Worm (Caenorhabditis elegans) whole organism, L4 larva: Measurements from ENCODE around the gene C07A9.13.

Source experiments
- F26F4.8 ChIP-seq: fragments of 200-800 bp; sonication (Bioruptor generic); conservative IDR thresholded peaks from 2 replicates; pipeline ENCODE4 v1.3.6; 2022; ENCODE audit warnings: missing genetic modification characterization, missing compliant biosample characterization
- F44E2.7 ChIP-seq: fragments of 200-800 bp; sonication (Bioruptor generic); IDR thresholded peaks from 2 replicates; pipeline ENCODE4 v2.1.2; 2022; ENCODE audit warnings: missing genetic modification characterization, missing compliant biosample characterization
- F49E8.2 ChIP-seq: sonication (generic microtip); optimal IDR thresholded peaks from 2 replicates; lab custom pipeline; 2016; ENCODE audit warnings: missing compliant biosample characterization, mild to moderate bottlenecking, missing genetic modification characterization, borderline replicate concordance
- Y105C5A.15 ChIP-seq: fragments of 200-800 bp; sonication (Bioruptor generic); IDR thresholded peaks from 2 replicates; pipeline ENCODE4 v1.3.6; 2022; ENCODE audit warnings: missing genetic modification characterization, missing compliant biosample characterization
- Y48G9A.11 ChIP-seq: fragments of 200-800 bp; sonication (Bioruptor generic); IDR thresholded peaks from 2 replicates; pipeline ENCODE4 v1.3.6; 2022; ENCODE audit warnings: missing genetic modification reagents, missing genetic modification characterization, missing compliant biosample characterization
- Y75B8A.6 ChIP-seq: fragments of 200-800 bp; sonication (Bioruptor generic); IDR thresholded peaks from 2 replicates; pipeline ENCODE4 v1.3.6; 2022; ENCODE audit warnings: missing genetic modification reagents, missing genetic modification characterization, missing compliant biosample characterization
- aha-1 ChIP-seq: fragments of 150-350 bp; peaks from one replicate; lab custom pipeline; 2014; ENCODE audit warnings: missing biosample characterization, missing genetic modification characterization
- ceh-20 ChIP-seq: fragments of 200-800 bp; sonication (Bioruptor generic); IDR thresholded peaks from 2 replicates; pipeline ENCODE4 v1.3.6; 2022; ENCODE audit warnings: missing genetic modification reagents, missing genetic modification characterization, missing compliant biosample characterization
- ceh-44 ChIP-seq: fragments of 200-800 bp; sonication (Bioruptor generic); IDR thresholded peaks from 2 replicates; pipeline ENCODE4 v1.3.6; 2022; ENCODE audit warnings: missing genetic modification reagents, missing genetic modification characterization, missing compliant biosample characterization
- ces-1 ChIP-seq: fragments of 150-350 bp; sonication (generic microtip); optimal IDR thresholded peaks from 4 replicates; lab custom pipeline; 2014; ENCODE audit warnings: missing biosample characterization, missing genetic modification reagents, missing genetic modification characterization
- daf-12 ChIP-seq: fragments of 150-350 bp; optimal IDR thresholded peaks from 2 replicates; lab custom pipeline; 2014; ENCODE audit warnings: missing biosample characterization, missing genetic modification reagents, missing genetic modification characterization
- daf-16 ChIP-seq, 3 experiments: sonication (generic microtip); optimal IDR thresholded peaks; 2 replicates each; lab custom pipeline; 2016 to 2017; ENCODE audit warnings: missing genetic modification characterization in 3 of 3, missing genetic modification reagents in 3 of 3, mild to moderate bottlenecking in 2 of 3, missing compliant biosample characterization in 2 of 3, missing biosample characterization in 1 of 3, moderate library complexity in 1 of 3
- daf-8 ChIP-seq: fragments of 200-800 bp; sonication (Bioruptor generic); IDR thresholded peaks from 2 replicates; pipeline ENCODE4 v1.3.6; 2022; ENCODE audit warnings: missing genetic modification characterization, missing compliant biosample characterization
- dpl-1 ChIP-seq: fragments of 150-350 bp; optimal IDR thresholded peaks from 2 replicates; lab custom pipeline; 2014; ENCODE audit warnings: missing biosample characterization, missing genetic modification reagents, missing genetic modification characterization
- dve-1 ChIP-seq: sonication (generic microtip); optimal IDR thresholded peaks from 2 replicates; lab custom pipeline; 2017; ENCODE audit warnings: antibody characterized with exemption, mild to moderate bottlenecking, missing genetic modification characterization, missing compliant biosample characterization; ENCODE audit not compliant: insufficient read depth
- egl-27 ChIP-seq: sonication (generic microtip); optimal IDR thresholded peaks from 3 replicates; lab custom pipeline; 2017; ENCODE audit warnings: missing biosample characterization, missing genetic modification reagents, missing genetic modification characterization
- egl-43 ChIP-seq: fragments of 200-800 bp; sonication (Bioruptor generic); IDR thresholded peaks from 2 replicates; pipeline ENCODE4 v1.3.6; 2022; ENCODE audit warnings: missing genetic modification reagents, missing genetic modification characterization, missing compliant biosample characterization
- fos-1 ChIP-seq: fragments of 150-350 bp; optimal IDR thresholded peaks from 2 replicates; lab custom pipeline; 2014; ENCODE audit warnings: missing biosample characterization, missing genetic modification characterization
- hlh-11 ChIP-seq: fragments of 200-800 bp; sonication (Bioruptor generic); optimal IDR thresholded peaks from 2 replicates; lab custom pipeline; 2018; ENCODE audit warnings: mild to moderate bottlenecking, missing genetic modification characterization, missing compliant biosample characterization
- hlh-30 ChIP-seq: sonication (generic microtip); optimal IDR thresholded peaks from 2 replicates; lab custom pipeline; 2017; ENCODE audit warnings: antibody characterized with exemption, mild to moderate bottlenecking, missing genetic modification characterization, missing compliant biosample characterization; ENCODE audit not compliant: insufficient read depth
- lim-7 ChIP-seq: fragments of 200-800 bp; sonication (Bioruptor generic); IDR thresholded peaks from 2 replicates; pipeline ENCODE4 v1.3.6; 2022; ENCODE audit warnings: missing genetic modification characterization, missing compliant biosample characterization
- lin-1 ChIP-seq: fragments of 200-800 bp; sonication (Bioruptor generic); IDR thresholded peaks from 2 replicates; pipeline ENCODE4 v1.3.6; 2022; ENCODE audit warnings: missing genetic modification reagents, missing genetic modification characterization, missing compliant biosample characterization
- lin-13 ChIP-seq: fragments of 150-350 bp; optimal IDR thresholded peaks from 2 replicates; lab custom pipeline; 2014; ENCODE audit warnings: missing biosample characterization, missing genetic modification reagents, missing genetic modification characterization
- lin-15B ChIP-seq: fragments of 150-350 bp; sonication (generic microtip); optimal IDR thresholded peaks from 3 replicates; lab custom pipeline; 2014; ENCODE audit warnings: missing biosample characterization, missing genetic modification characterization
- lin-39 ChIP-seq: fragments of 150-350 bp; optimal IDR thresholded peaks from 2 replicates; lab custom pipeline; 2014; ENCODE audit warnings: missing biosample characterization, missing genetic modification reagents, missing genetic modification characterization
- lsy-2 ChIP-seq, 2 experiments: fragments of 150-350 bp in 1 of 2; sonication (generic microtip) in 1 of 2; optimal IDR thresholded peaks; 2 replicates each; lab custom pipeline; 2014 to 2017; ENCODE audit warnings: missing biosample characterization in 2 of 2, missing genetic modification characterization in 2 of 2
- madf-5 ChIP-seq, 2 experiments: fragments of 200-800 bp; sonication (Bioruptor generic); IDR thresholded peaks; 2 replicates each; pipeline ENCODE4 v1.3.6; 2022; ENCODE audit warnings: missing compliant biosample characterization in 2 of 2, missing genetic modification characterization in 2 of 2
- mdt-29 ChIP-seq: fragments of 200-800 bp; sonication (Bioruptor generic); IDR thresholded peaks from 2 replicates; pipeline ENCODE4 v1.3.6; 2022; ENCODE audit warnings: missing genetic modification reagents, missing genetic modification characterization, missing compliant biosample characterization
- mep-1 ChIP-seq: fragments of 150-350 bp; sonication (generic microtip); optimal IDR thresholded peaks from 3 replicates; lab custom pipeline; 2014; ENCODE audit warnings: missing biosample characterization, missing genetic modification characterization
- mes-2 ChIP-seq: sonication (generic microtip); optimal IDR thresholded peaks from 2 replicates; lab custom pipeline; 2016; ENCODE audit warnings: missing genotype, mild to moderate bottlenecking, missing genetic modification characterization, missing compliant biosample characterization; ENCODE audit not compliant: poor library complexity, severe bottlenecking
- mxl-2 ChIP-seq: fragments of 200-800 bp; sonication (Bioruptor generic); conservative IDR thresholded peaks from 2 replicates; pipeline ENCODE4 v1.3.6; 2022; ENCODE audit warnings: missing genetic modification reagents, missing genetic modification characterization, missing compliant biosample characterization
- mxl-3 ChIP-seq: fragments of 200-800 bp; sonication (Bioruptor generic); optimal IDR thresholded peaks from 2 replicates; lab custom pipeline; 2018; ENCODE audit warnings: mild to moderate bottlenecking, missing genetic modification characterization, missing compliant biosample characterization
- nhr-102 ChIP-seq: sonication (generic microtip); optimal IDR thresholded peaks from 2 replicates; lab custom pipeline; 2016; ENCODE audit warnings: mild to moderate bottlenecking, missing genetic modification characterization, moderate library complexity, missing compliant biosample characterization
- nhr-11 ChIP-seq: fragments of 150-350 bp; optimal IDR thresholded peaks from 2 replicates; lab custom pipeline; 2014; ENCODE audit warnings: missing biosample characterization, missing genetic modification characterization
- nhr-25 ChIP-seq: sonication (generic microtip); optimal IDR thresholded peaks from 2 replicates; lab custom pipeline; 2017; ENCODE audit warnings: missing genetic modification characterization, mild to moderate bottlenecking, missing compliant biosample characterization, antibody characterized with exemption, moderate library complexity, borderline replicate concordance; ENCODE audit not compliant: insufficient read depth
- nhr-28 ChIP-seq: fragments of 150-350 bp; optimal IDR thresholded peaks from 2 replicates; lab custom pipeline; 2014; ENCODE audit warnings: missing biosample characterization, missing genetic modification characterization
- nhr-42 ChIP-seq: fragments of 200-800 bp; sonication (Bioruptor generic); IDR thresholded peaks from 2 replicates; pipeline ENCODE4 v1.3.6; 2022; ENCODE audit warnings: missing genetic modification characterization, missing compliant biosample characterization
- nhr-6 ChIP-seq: fragments of 150-350 bp; optimal IDR thresholded peaks from 2 replicates; lab custom pipeline; 2014; ENCODE audit warnings: missing biosample characterization, missing genetic modification characterization
- pqm-1 ChIP-seq: sonication (generic microtip); optimal IDR thresholded peaks from 2 replicates; lab custom pipeline; 2017; ENCODE audit warnings: missing biosample characterization, missing genetic modification characterization
- set-16 ChIP-seq: fragments of 200-800 bp; sonication (Bioruptor generic); IDR thresholded peaks from 2 replicates; pipeline ENCODE4 v1.3.6; 2022; ENCODE audit warnings: missing genetic modification reagents, missing genetic modification characterization, missing compliant biosample characterization
- skn-1 ChIP-seq: fragments of 150-350 bp; optimal IDR thresholded peaks from 2 replicates; lab custom pipeline; 2014; ENCODE audit warnings: missing biosample characterization, missing genetic modification characterization
- snpc-1.2 ChIP-seq: fragments of 200-800 bp; sonication (Bioruptor generic); IDR thresholded peaks from 2 replicates; pipeline ENCODE4 v1.3.6; 2022; ENCODE audit warnings: missing genetic modification reagents, missing genetic modification characterization, missing compliant biosample characterization
- spr-1 ChIP-seq: sonication (generic microtip); optimal IDR thresholded peaks from 2 replicates; lab custom pipeline; 2016; ENCODE audit warnings: mild to moderate bottlenecking, missing genetic modification characterization, missing compliant biosample characterization
- unc-39 ChIP-seq: sonication (generic microtip); optimal IDR thresholded peaks from 2 replicates; lab custom pipeline; 2017; ENCODE audit warnings: missing biosample characterization, missing genetic modification characterization

Gene C07A9.13

DNA sequence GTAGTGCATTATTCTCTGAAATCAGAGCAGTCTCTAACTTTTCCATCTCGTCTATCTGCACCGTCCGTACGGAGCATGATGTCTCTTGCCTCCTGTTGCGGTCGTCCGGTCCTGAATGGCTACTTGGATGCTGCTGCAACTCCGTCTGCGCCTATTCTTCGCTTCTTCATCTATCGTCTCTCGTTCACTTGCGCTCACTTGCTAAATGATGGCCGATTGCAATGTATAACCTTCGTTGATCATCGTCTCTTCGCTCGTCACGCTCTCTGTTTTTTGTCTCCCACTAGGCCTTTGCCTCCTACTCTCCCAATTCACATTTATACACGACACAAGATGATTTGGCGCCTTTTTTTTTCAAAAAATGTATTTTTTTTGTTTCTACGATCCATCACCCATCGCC is 16.2 kb upstream of the C07A9.13 start (continued):
- no peak for TF ChIP-seq egl-43 (GFP tag; lab: Robert Waterston, UW)
- TF ChIP-seq lin-1 (GFP tag; lab: Robert Waterston, UW) = no peak
- no peak for TF ChIP-seq lim-7 (GFP tag; lab: Robert Waterston, UW)
- TF ChIP-seq aha-1 = peak; percentile 97
- TF ChIP-seq nhr-11 (tag; lab: Kevin White, UChicago) = peak; percentile 78
- no peak for TF ChIP-seq ces-1 (GFP tag; lab: Kevin White, UChicago)
- TF ChIP-seq unc-39 = no peak
- peak in 1 of 2 experiments; percentile 58 for TF ChIP-seq lsy-2 (tag; optimal IDR thresholded peaks at IDR 0.05; lab: Kevin White, UChicago)
- no peak for TF ChIP-seq spr-1 (tag; lab: Kevin White, UChicago)
- no peak for TF ChIP-seq daf-12 (tag; lab: Kevin White, UChicago)
- TF ChIP-seq dve-1 (tag; lab: Kevin White, UChicago) = peak; percentile 49
- no peak for TF ChIP-seq lin-39 (tag; lab: Kevin White, UChicago)
- peak; percentile 59 for TF ChIP-seq nhr-28 (tag; lab: Kevin White, UChicago)
- TF ChIP-seq snpc-1.2 = no peak
- TF ChIP-seq daf-16 (GFP tag; optimal IDR thresholded peaks at IDR 0.05; lab: Kevin White, UChicago) = no peak
- TF ChIP-seq daf-16 (tag; optimal IDR thresholded peaks at IDR 0.05; lab: Kevin White, UChicago) = peak; percentile 36
- no peak for TF ChIP-seq fos-1 (tag; lab: Kevin White, UChicago)
- peak; percentile 73 for TF ChIP-seq mes-2 (tag; lab: Kevin White, UChicago)

DNA sequence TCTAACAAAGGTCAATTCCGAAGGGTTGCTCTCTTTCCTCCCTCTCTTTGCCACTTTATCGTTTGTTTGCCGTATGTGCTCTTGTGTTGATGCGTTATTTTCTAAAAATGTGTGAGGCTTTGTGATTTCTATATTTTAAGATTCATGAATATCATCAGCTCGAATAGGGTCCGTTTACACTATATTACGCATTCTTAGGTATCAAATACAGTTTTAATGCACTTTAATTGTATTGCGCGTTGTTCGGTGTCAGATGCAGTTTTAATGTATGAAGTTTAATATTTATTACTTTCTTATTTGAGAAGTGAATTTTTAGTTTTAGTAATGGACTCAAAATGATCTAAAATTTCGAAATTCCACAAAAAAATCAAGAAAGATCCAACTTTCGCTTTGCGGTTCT is 15.3 kb upstream of the C07A9.13 start, which contains the start of gene bud-31:
TSS of gene bud-31 (minus strand) at position 101 of the 400 bp plus-strand sequence.
- TF ChIP-seq egl-43 (GFP tag; lab: Robert Waterston, UW) (no peak), mep-1 (tag; lab: Kevin White, UChicago) (no peak), mdt-29 (GFP tag; lab: Robert Waterston, UW) (no peak), nhr-6 (tag; lab: Kevin White, UChicago) (no peak), F44E2.7 (GFP tag; lab: Robert Waterston, UW) (no peak), mxl-2 (GFP tag; lab: Robert Waterston, UW) (no peak), Y75B8A.6 (GFP tag; lab: Robert Waterston, UW) (no peak), ceh-44 (GFP tag; lab: Robert Waterston, UW) (no peak), mxl-3 (no peak), fos-1 (tag; lab: Kevin White, UChicago) (no peak), lin-13 (no peak), daf-8 (GFP tag; lab: Robert Waterston, UW) (no peak), nhr-42 (GFP tag; lab: Robert Waterston, UW) (no peak), lsy-2 (tag; optimal IDR thresholded peaks at IDR 0.05; lab: Kevin White, UChicago) (no peak), aha-1 (no peak), nhr-25 (tag; lab: Kevin White, UChicago) (no peak)

DNA sequence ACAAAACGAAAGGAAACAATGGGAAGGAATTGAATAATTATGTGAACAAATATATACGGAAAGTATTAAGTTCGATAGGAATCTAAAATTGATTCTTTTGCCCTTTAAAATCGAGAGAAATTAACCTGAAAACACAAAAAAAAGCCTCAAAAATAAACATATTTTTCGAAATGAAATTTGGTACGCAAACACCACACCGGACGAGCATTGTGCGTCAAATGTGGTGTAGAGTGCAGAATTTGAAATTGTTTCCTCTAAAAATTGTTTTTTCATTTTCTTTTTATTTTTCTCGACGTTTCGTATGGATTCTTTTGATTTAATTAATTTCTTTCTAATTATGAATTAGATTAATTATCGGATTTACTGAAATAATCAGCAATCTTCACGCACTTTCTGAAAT is 14.3 kb upstream of the C07A9.13 start:
- TF ChIP-seq Y48G9A.11 (GFP tag; lab: Robert Waterston, UW) (no peak), lin-15B (no peak), lsy-2 (tag; optimal IDR thresholded peaks at IDR 0.05; lab: Kevin White, UChicago) (peak in 1 of 2 experiments; percentile 33), hlh-11 (tag; lab: Kevin White, UChicago) (no peak), egl-27 (no peak), pqm-1 (tag; lab: Kevin White, UChicago) (no peak), madf-5 (GFP tag; IDR thresholded peaks at IDR 0.05; lab: Robert Waterston, UW) (no peak), daf-16 (GFP tag; optimal IDR thresholded peaks at IDR 0.05; lab: Kevin White, UChicago) (no peak), daf-16 (tag; optimal IDR thresholded peaks at IDR 0.05; lab: Kevin White, UChicago) (peak; percentile 16), ceh-20 (GFP tag; lab: Robert Waterston, UW) (no peak), aha-1 (no peak), dpl-1 (GFP tag; lab: Kevin White, UChicago) (peak; percentile 32), F26F4.8 (GFP tag; lab: Robert Waterston, UW) (no peak), mes-2 (tag; lab: Kevin White, UChicago) (peak; percentile 47), hlh-30 (tag; lab: Kevin White, UChicago) (peak; percentile 13), daf-8 (GFP tag; lab: Robert Waterston, UW) (no peak), nhr-102 (tag; lab: Kevin White, UChicago) (no peak), unc-39 (no peak), nhr-6 (tag; lab: Kevin White, UChicago) (peak; percentile 39), Y105C5A.15 (GFP tag; lab: Robert Waterston, UW) (no peak), skn-1 (tag; lab: Kevin White, UChicago) (no peak), lin-39 (tag; lab: Kevin White, UChicago) (no peak), lin-13 (no peak), set-16 (no peak), F49E8.2 (no peak)
